Fruit fly (Drosophila melanogaster) whole organism, wandering third instar larva: ENCODE data around the gene CG3961.

Experiments used
- CrebA ChIP-seq: fragments of 200-800 bp; sonication (Bioruptor generic); optimal IDR thresholded peaks from 2 replicates; lab custom pipeline; 2016; ENCODE audit warnings: missing biosample characterization, mild to moderate bottlenecking, missing genetic modification characterization, borderline replicate concordance
- Hnf4 ChIP-seq: fragments of 200-800 bp; sonication (Bioruptor generic); optimal IDR thresholded peaks from 2 replicates; lab custom pipeline; 2016; ENCODE audit warnings: missing biosample characterization, mild to moderate bottlenecking, missing genetic modification characterization
- dl ChIP-seq, 2 experiments: fragments of 175-275, 200-275 bp in 1 of 2; fragments of 200-275 bp in 1 of 2; sonication (Bioruptor generic); optimal IDR thresholded peaks; lab custom pipeline; 2018; ENCODE audit warnings: mild to moderate bottlenecking in 2 of 2, missing biosample characterization in 2 of 2, missing genetic modification characterization in 2 of 2, moderate library complexity in 2 of 2; ENCODE audit not compliant: partially characterized antibody in 2 of 2, insufficient read depth in 1 of 2
- dsf ChIP-seq: sonication (Bioruptor generic); optimal IDR thresholded peaks from 2 replicates; lab custom pipeline; 2016; ENCODE audit warnings: missing biosample characterization, missing genetic modification characterization, borderline replicate concordance
- fru ChIP-seq: fragments of 200-800 bp; sonication (Bioruptor generic); optimal IDR thresholded peaks from 3 replicates; lab custom pipeline; 2016; ENCODE audit warnings: missing biosample characterization, mild to moderate bottlenecking, missing genetic modification characterization
- lola ChIP-seq: fragments of >200 bp; optimal IDR thresholded peaks from 2 replicates; lab custom pipeline; 2017; ENCODE audit warnings: missing biosample characterization, missing genetic modification characterization
- pan ChIP-seq: fragments of >200 bp; optimal IDR thresholded peaks from 2 replicates; lab custom pipeline; 2017
- psq ChIP-seq: fragments of 200-800 bp; sonication (Bioruptor generic); optimal IDR thresholded peaks from 3 replicates; lab custom pipeline; 2017; ENCODE audit warnings: missing biosample characterization, mild to moderate bottlenecking, missing genetic modification characterization, moderate library complexity
- sage ChIP-seq: fragments of 200-800 bp; sonication (Bioruptor generic); optimal IDR thresholded peaks from 2 replicates; lab custom pipeline; 2016; ENCODE audit warnings: missing biosample characterization, mild to moderate bottlenecking, missing genetic modification characterization
- tai ChIP-seq: sonication (Bioruptor generic); optimal IDR thresholded peaks from 2 replicates; lab custom pipeline; 2016; ENCODE audit warnings: missing biosample characterization, missing genetic modification characterization
- usp ChIP-seq: fragments of >200 bp; optimal IDR thresholded peaks from 2 replicates; lab custom pipeline; 2017; ENCODE audit warnings: missing biosample characterization, missing genetic modification characterization

dm6 chr3L:18898770-18899278, 8.5 kb upstream of the CG3961 start, which contains the start of gene RpL26:
- no peak for TF ChIP-seq tai (GFP tag; lab: Kevin White, UChicago)
- peak; percentile 83 for TF ChIP-seq Hnf4 (GFP tag; lab: Kevin White, UChicago)
- TF ChIP-seq psq (GFP tag; lab: Kevin White, UChicago): peak; percentile 57
- TF ChIP-seq dsf (GFP tag; lab: Kevin White, UChicago): peak; percentile 55
- no peak for TF ChIP-seq usp (GFP tag; lab: Kevin White, UChicago)
- no peak for TF ChIP-seq CrebA (GFP tag; lab: Kevin White, UChicago)
- no peak for TF ChIP-seq sage
- TF ChIP-seq dl (GFP tag; optimal IDR thresholded peaks at IDR 0.05; lab: Kevin White, UChicago; ENCODE audit: insufficient read depth in 1 of 2, partially characterized antibody in 2 of 2): no peak
- TF ChIP-seq pan: no peak
- no peak for TF ChIP-seq lola (GFP tag; lab: Kevin White, UChicago)
- TF ChIP-seq fru (GFP tag; lab: Kevin White, UChicago): peak; percentile 77
